Worm (Caenorhabditis elegans): ENCODE data around the gene ZK809.9.

DNA sequence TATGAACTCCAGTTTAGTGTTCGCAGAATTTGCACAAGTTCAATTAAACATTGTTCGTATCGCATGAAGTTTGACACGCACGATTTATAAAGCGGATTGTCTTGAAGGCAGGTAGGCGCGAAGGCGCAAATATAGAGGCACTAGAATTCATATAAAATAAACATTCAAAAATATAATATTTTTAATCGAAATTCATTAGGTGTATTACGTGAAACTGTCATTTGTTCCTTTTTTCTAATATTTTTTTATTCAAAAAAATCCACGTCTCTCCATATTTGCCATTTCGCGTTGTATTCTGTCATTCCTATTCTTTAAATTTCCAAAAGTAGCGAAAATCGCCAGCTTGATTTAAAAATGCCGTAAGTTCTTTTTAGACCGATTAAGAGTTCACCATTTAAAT, 23.3 kb upstream of the ZK809.9 start, which contains the start of gene ZK809.1:
- TF ChIP-seq ceh-13 (GFP tag; optimal IDR thresholded peaks at IDR 0.05), result no peak
- no peak for TF ChIP-seq ama-1 (optimal IDR thresholded peaks at IDR 0.05)
- no peak for TF ChIP-seq hmg-4 (GFP tag; optimal IDR thresholded peaks at IDR 0.05)
- no peak for TF ChIP-seq tra-4 (tag; optimal IDR thresholded peaks at IDR 0.05)
- TF ChIP-seq tbx-11 (GFP tag; IDR thresholded peaks at IDR 0.05), result no peak
- no peak for TF ChIP-seq ets-7 (tag; optimal IDR thresholded peaks at IDR 0.05)
